Worm (Caenorhabditis elegans) whole organism, young adult: Measurements from ENCODE around the gene C06B3.7.

Experiments used
- B0336.3 ChIP-seq: fragments of 200-800 bp; sonication (Bioruptor generic); IDR thresholded peaks from 2 replicates; pipeline ENCODE4 v1.3.6; 2022; ENCODE audit warnings: missing genetic modification characterization, missing compliant biosample characterization
- C06A6.2 ChIP-seq: fragments of 200-800 bp; sonication (Bioruptor generic); conservative IDR thresholded peaks from 2 replicates; pipeline ENCODE4 v1.3.6; 2022; ENCODE audit warnings: missing genetic modification characterization, missing compliant biosample characterization
- F10E7.11 ChIP-seq: sonication (generic microtip); optimal IDR thresholded peaks from 2 replicates; lab custom pipeline; 2017; ENCODE audit warnings: mild to moderate bottlenecking, missing genetic modification characterization, moderate library complexity, missing compliant biosample characterization
- F22D6.2 ChIP-seq: sonication (generic microtip); optimal IDR thresholded peaks from 2 replicates; lab custom pipeline; 2016; ENCODE audit warnings: mild to moderate bottlenecking, missing genetic modification characterization, missing compliant biosample characterization
- F33H1.4 ChIP-seq: fragments of 200-800 bp; sonication (Bioruptor generic); IDR thresholded peaks from 2 replicates; pipeline ENCODE4 v1.3.6; 2022; ENCODE audit warnings: missing genetic modification reagents, missing genetic modification characterization, missing compliant biosample characterization
- F37B4.10 ChIP-seq: fragments of 200-800 bp; sonication (Bioruptor generic); IDR thresholded peaks from 2 replicates; pipeline ENCODE4 v1.3.6; 2022; ENCODE audit warnings: missing genetic modification characterization, missing compliant biosample characterization
- F52B5.7 ChIP-seq: sonication (generic microtip); optimal IDR thresholded peaks from 2 replicates; lab custom pipeline; 2016; ENCODE audit warnings: mild to moderate bottlenecking, missing genetic modification characterization, missing compliant biosample characterization
- K11D2.4 ChIP-seq: fragments of 200-800 bp; sonication (Bioruptor generic); IDR thresholded peaks from 2 replicates; pipeline ENCODE4 v1.3.6; 2022; ENCODE audit warnings: missing genetic modification reagents, missing genetic modification characterization, missing compliant biosample characterization
- Y56A3A.18 ChIP-seq: fragments of 200-800 bp; sonication (Bioruptor generic); IDR thresholded peaks from 2 replicates; pipeline ENCODE4 v1.3.6; 2022; ENCODE audit warnings: missing genetic modification reagents, missing genetic modification characterization, missing compliant biosample characterization
- Y79H2A.3 ChIP-seq: fragments of 200-800 bp; sonication (Bioruptor generic); conservative IDR thresholded peaks from 2 replicates; pipeline ENCODE4 v1.3.6; 2022; ENCODE audit warnings: missing genetic modification reagents, missing genetic modification characterization, missing compliant biosample characterization
- akir-1 ChIP-seq: fragments of 200-800 bp; sonication (Bioruptor generic); optimal IDR thresholded peaks from 2 replicates; lab custom pipeline; 2018; ENCODE audit warnings: mild to moderate bottlenecking, missing genetic modification characterization, moderate library complexity, missing compliant biosample characterization
- ama-1 ChIP-seq, 3 experiments: fragments of 150-350 bp in 1 of 3; sonication (generic microtip) in 2 of 3; optimal IDR thresholded peaks; 2 replicates each; lab custom pipeline; 2014 to 2018; ENCODE audit warnings: missing biosample characterization in 2 of 3, missing genetic modification characterization in 2 of 3, missing genetic modification reagents in 2 of 3
- aptf-2 ChIP-seq: fragments of 200-800 bp; sonication (Bioruptor generic); conservative IDR thresholded peaks from 2 replicates; pipeline ENCODE4 v1.3.6; 2022; ENCODE audit warnings: missing genetic modification reagents, missing genetic modification characterization, missing compliant biosample characterization
- aptf-3 ChIP-seq: fragments of 200-800 bp; sonication (Bioruptor generic); IDR thresholded peaks from 2 replicates; pipeline ENCODE4 v1.3.6; 2022; ENCODE audit warnings: missing genetic modification characterization, missing compliant biosample characterization
- attf-3 ChIP-seq: fragments of 200-800 bp; sonication (Bioruptor generic); conservative IDR thresholded peaks from 2 replicates; pipeline ENCODE4 v1.3.6; 2022; ENCODE audit warnings: missing genetic modification reagents, missing genetic modification characterization, missing compliant biosample characterization
- attf-6 ChIP-seq: fragments of 200-800 bp; sonication (Bioruptor generic); IDR thresholded peaks from 2 replicates; pipeline ENCODE4 v1.3.6; 2022; ENCODE audit warnings: missing genetic modification reagents, missing genetic modification characterization, missing compliant biosample characterization
- bed-1 ChIP-seq: fragments of 200-800 bp; sonication (Bioruptor generic); IDR thresholded peaks from 2 replicates; pipeline ENCODE4 v1.3.6; 2022; ENCODE audit warnings: missing genetic modification reagents, missing genetic modification characterization, missing compliant biosample characterization
- cebp-2 ChIP-seq: fragments of 200-800 bp; sonication (Bioruptor generic); IDR thresholded peaks from 2 replicates; pipeline ENCODE4 v1.3.6; 2022; ENCODE audit warnings: missing genetic modification characterization, missing compliant biosample characterization
- ceh-58 ChIP-seq: fragments of 200-800 bp; sonication (Bioruptor generic); IDR thresholded peaks from 2 replicates; pipeline ENCODE4 v1.3.6; 2022; ENCODE audit warnings: missing genetic modification characterization, missing compliant biosample characterization
- ceh-79 ChIP-seq: sonication (generic microtip); optimal IDR thresholded peaks from 2 replicates; lab custom pipeline; 2017; ENCODE audit warnings: mild to moderate bottlenecking, missing genetic modification characterization, missing compliant biosample characterization
- chd-7 ChIP-seq: sonication (generic microtip); optimal IDR thresholded peaks from 2 replicates; lab custom pipeline; 2016; ENCODE audit warnings: mild to moderate bottlenecking, missing genetic modification characterization, moderate library complexity, missing compliant biosample characterization
- die-1 ChIP-seq: sonication (generic microtip); optimal IDR thresholded peaks from 2 replicates; lab custom pipeline; 2016; ENCODE audit warnings: missing genotype, mild to moderate bottlenecking, missing genetic modification characterization, missing compliant biosample characterization
- egrh-3 ChIP-seq: fragments of 200-800 bp; sonication (Bioruptor generic); IDR thresholded peaks from 2 replicates; pipeline ENCODE4 v1.3.6; 2022; ENCODE audit warnings: missing genetic modification reagents, missing genetic modification characterization, missing compliant biosample characterization
- ets-4 ChIP-seq: fragments of 200-800 bp; sonication (Bioruptor generic); optimal IDR thresholded peaks from 2 replicates; lab custom pipeline; 2018; ENCODE audit warnings: mild to moderate bottlenecking, missing genetic modification characterization, missing compliant biosample characterization
- fkh-3 ChIP-seq: sonication (generic microtip); optimal IDR thresholded peaks from 2 replicates; lab custom pipeline; 2016; ENCODE audit warnings: mild to moderate bottlenecking, missing genetic modification characterization, missing compliant biosample characterization
- him-1 ChIP-seq: sonication (generic microtip); optimal IDR thresholded peaks from 2 replicates; lab custom pipeline; 2016; ENCODE audit warnings: missing genotype, missing genetic modification reagents, missing genetic modification characterization, missing compliant biosample characterization
- hlh-12 ChIP-seq: sonication (generic microtip); optimal IDR thresholded peaks from 2 replicates; lab custom pipeline; 2016; ENCODE audit warnings: missing genetic modification characterization, missing compliant biosample characterization
- lag-1 ChIP-seq: fragments of 200-800 bp; sonication (Bioruptor generic); IDR thresholded peaks from 2 replicates; pipeline ENCODE4 v1.3.6; 2022; ENCODE audit warnings: missing genetic modification reagents, missing genetic modification characterization, missing compliant biosample characterization
- let-526 ChIP-seq: fragments of 200-800 bp; sonication (Bioruptor generic); IDR thresholded peaks from 2 replicates; pipeline ENCODE4 v1.3.6; 2022; ENCODE audit warnings: missing genetic modification reagents, missing genetic modification characterization, missing compliant biosample characterization
- lin-35 ChIP-seq, 3 experiments: fragments of 150-350 bp in 2 of 3; sonication (generic microtip) in 1 of 3; optimal IDR thresholded peaks; 2 replicates each; lab custom pipeline; 2014 to 2018; ENCODE audit warnings: missing biosample characterization in 3 of 3, missing genetic modification characterization in 3 of 3, missing genetic modification reagents in 3 of 3
- lsl-1 ChIP-seq: fragments of 200-800 bp; sonication (Bioruptor generic); optimal IDR thresholded peaks from 2 replicates; lab custom pipeline; 2018; ENCODE audit warnings: mild to moderate bottlenecking, missing genetic modification characterization, moderate library complexity, missing compliant biosample characterization
- mes-4 ChIP-seq: sonication (generic microtip); optimal IDR thresholded peaks from 2 replicates; lab custom pipeline; 2016; ENCODE audit warnings: missing genotype, missing genetic modification characterization, missing compliant biosample characterization
- nfya-1 ChIP-seq: sonication (generic microtip); optimal IDR thresholded peaks from 2 replicates; lab custom pipeline; 2017; ENCODE audit warnings: antibody characterized with exemption, missing compliant biosample characterization, missing genetic modification characterization, borderline replicate concordance; ENCODE audit not compliant: insufficient read depth
- nhr-179 ChIP-seq: sonication (generic microtip); optimal IDR thresholded peaks from 2 replicates; lab custom pipeline; 2016; ENCODE audit warnings: mild to moderate bottlenecking, missing genetic modification characterization, missing compliant biosample characterization
- nhr-90 ChIP-seq: sonication (generic microtip); optimal IDR thresholded peaks from 2 replicates; lab custom pipeline; 2016; ENCODE audit warnings: missing genotype, mild to moderate bottlenecking, missing genetic modification characterization, missing compliant biosample characterization
- rcor-1 ChIP-seq: fragments of 200-800 bp; sonication (Bioruptor generic); IDR thresholded peaks from 2 replicates; pipeline ENCODE4 v1.3.6; 2022; ENCODE audit warnings: missing genetic modification reagents, missing genetic modification characterization, missing compliant biosample characterization
- snpc-3.4 ChIP-seq: sonication (generic microtip); optimal IDR thresholded peaks from 2 replicates; lab custom pipeline; 2017; ENCODE audit warnings: missing genetic modification characterization, mild to moderate bottlenecking, missing compliant biosample characterization, antibody characterized with exemption, moderate library complexity, missing genotype, missing genetic modification reagents
- snpc-4 ChIP-seq, 5 experiments: fragments of 150-350 bp in 1 of 5; sonication (generic microtip) in 4 of 5; optimal IDR thresholded peaks; 2 replicates each; lab custom pipeline; 2014 to 2018; ENCODE audit warnings: missing genetic modification characterization in 5 of 5, missing biosample characterization in 3 of 5, antibody characterized with exemption in 2 of 5, mild to moderate bottlenecking in 2 of 5, missing compliant biosample characterization in 2 of 5, missing genotype in 2 of 5, moderate library complexity in 2 of 5, missing genetic modification reagents in 1 of 5
- tbp1 ChIP-seq: fragments of 200-800 bp; sonication (Bioruptor generic); optimal IDR thresholded peaks from 2 replicates; lab custom pipeline; 2018; ENCODE audit warnings: mild to moderate bottlenecking, missing genetic modification characterization, missing compliant biosample characterization
- tlf-1 ChIP-seq: fragments of 200-800 bp; sonication (Bioruptor generic); optimal IDR thresholded peaks from 2 replicates; lab custom pipeline; 2018; ENCODE audit warnings: mild to moderate bottlenecking, missing genetic modification characterization, missing compliant biosample characterization
- unc-130 ChIP-seq: sonication (generic microtip); optimal IDR thresholded peaks from 2 replicates; lab custom pipeline; 2016; ENCODE audit warnings: missing genetic modification reagents, missing genetic modification characterization, missing compliant biosample characterization
- unc-62 ChIP-seq: fragments of 150-350 bp; optimal IDR thresholded peaks from 2 replicates; lab custom pipeline; 2014; ENCODE audit warnings: missing biosample characterization, missing genetic modification reagents, missing genetic modification characterization
- ztf-25 ChIP-seq: fragments of 200-800 bp; sonication (Bioruptor generic); IDR thresholded peaks from 2 replicates; pipeline ENCODE4 v1.3.6; 2022; ENCODE audit warnings: missing genetic modification reagents, missing genetic modification characterization, missing compliant biosample characterization
- ztf-28 ChIP-seq: fragments of 200-800 bp; sonication (Bioruptor generic); IDR thresholded peaks from 2 replicates; pipeline ENCODE4 v1.3.6; 2022; ENCODE audit warnings: missing genetic modification reagents, missing genetic modification characterization, missing compliant biosample characterization

Gene C06B3.7

ce11 chrV:13920730-13921129 lies 11.2 kb downstream of the C06B3.7 start, which contains the start of gene srx-42:
Gene srx-42 (plus strand): TSS chrV:13921030.
- TF ChIP-seq B0336.3 (GFP tag; lab: Robert Waterston, UW) = no peak
- TF ChIP-seq egrh-3 (GFP tag; lab: Robert Waterston, UW) = no peak
- TF ChIP-seq aptf-3 (GFP tag; lab: Robert Waterston, UW) = no peak
- TF ChIP-seq attf-3 = no peak
- no peak for TF ChIP-seq chd-7 (tag; lab: Kevin White, UChicago)
- no peak for TF ChIP-seq unc-62
- no peak for TF ChIP-seq snpc-3.4
- TF ChIP-seq lag-1 (GFP tag; lab: Robert Waterston, UW) = no peak
- TF ChIP-seq F37B4.10 (GFP tag; lab: Robert Waterston, UW) = no peak
- no peak for TF ChIP-seq aptf-2
- TF ChIP-seq ets-4 (GFP tag; lab: Kevin White, UChicago) = no peak
- TF ChIP-seq ztf-25 (GFP tag; lab: Robert Waterston, UW) = no peak
- TF ChIP-seq tbp1 (GFP tag; lab: Kevin White, UChicago) = no peak
- TF ChIP-seq F52B5.7 (tag; lab: Kevin White, UChicago) = no peak
- no peak for TF ChIP-seq hlh-12
- no peak for TF ChIP-seq Y56A3A.18 (GFP tag; lab: Robert Waterston, UW)
- TF ChIP-seq F33H1.4 (GFP tag; lab: Robert Waterston, UW) = no peak
- TF ChIP-seq him-1 = no peak

- TF ChIP-seq egrh-3 (GFP tag; lab: Robert Waterston, UW) (no peak), nhr-90 (tag; lab: Kevin White, UChicago) (no peak), attf-3 (no peak), fkh-3 (tag; lab: Kevin White, UChicago) (no peak), let-526 (GFP tag; lab: Robert Waterston, UW) (no peak), attf-6 (GFP tag; lab: Robert Waterston, UW) (no peak), ama-1 (optimal IDR thresholded peaks at IDR 0.05; lab: Kevin White, UChicago) (no peak), ama-1 (GFP tag; optimal IDR thresholded peaks at IDR 0.05; lab: Kevin White, UChicago) (no peak), cebp-2 (no peak), lin-35 (GFP tag; optimal IDR thresholded peaks at IDR 0.05; lab: Kevin White, UChicago) (no peak)
These were observed 14.4 kb downstream of the C06B3.7 start, which contains the start of gene srxa-11 for ce11 chrV:13923851-13924250. Gene srxa-11 (plus strand): TSS chrV:13924151.

DNA sequence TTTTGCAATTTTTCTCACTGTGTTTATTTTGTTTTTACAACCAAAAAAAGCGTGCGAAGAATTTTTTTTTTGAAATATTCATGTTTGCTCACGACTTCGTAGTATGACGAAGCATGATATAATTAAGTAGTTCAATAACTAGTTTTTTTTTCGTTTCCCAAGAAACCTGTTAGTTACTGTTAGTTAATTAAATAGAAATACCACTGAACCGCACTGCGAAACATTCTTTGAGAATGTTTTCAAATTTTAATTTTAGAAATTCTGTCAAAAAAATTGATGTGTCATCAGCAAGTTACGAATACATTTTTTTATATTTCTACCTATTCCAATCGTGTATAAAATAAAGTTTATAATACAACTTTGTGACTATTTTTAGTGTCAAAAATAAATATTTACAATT lies 16.9 kb downstream of the C06B3.7 start, which contains the start of gene srxa-12:
Gene srxa-12, plus strand, starts transcription at position 301 of the 400 bp plus-strand sequence.
- TF ChIP-seq F22D6.2 (tag; lab: Kevin White, UChicago) (no peak), snpc-3.4 (no peak), tlf-1 (GFP tag; lab: Kevin White, UChicago) (no peak), lin-35 (GFP tag; optimal IDR thresholded peaks at IDR 0.05; lab: Kevin White, UChicago) (no peak), K11D2.4 (GFP tag; lab: Robert Waterston, UW) (no peak), ztf-28 (GFP tag; lab: Robert Waterston, UW) (no peak), lag-1 (GFP tag; lab: Robert Waterston, UW) (no peak), ceh-79 (tag; lab: Kevin White, UChicago) (no peak)

- TF ChIP-seq fkh-3 (tag; lab: Kevin White, UChicago) (no peak), akir-1 (GFP tag; lab: Kevin White, UChicago) (no peak), mes-4 (no peak), Y79H2A.3 (GFP tag; lab: Robert Waterston, UW) (no peak), nfya-1 (tag; lab: Kevin White, UChicago) (no peak), C06A6.2 (GFP tag; lab: Robert Waterston, UW) (no peak), bed-1 (GFP tag; lab: Robert Waterston, UW) (no peak), snpc-4 (GFP tag; optimal IDR thresholded peaks at IDR 0.05; lab: Kevin White, UChicago) (no peak), snpc-4 (tag; optimal IDR thresholded peaks at IDR 0.05; lab: Kevin White, UChicago) (no peak), ceh-58 (GFP tag; lab: Robert Waterston, UW) (no peak), F10E7.11 (tag; lab: Kevin White, UChicago) (no peak), aptf-3 (GFP tag; lab: Robert Waterston, UW) (no peak), rcor-1 (no peak), nhr-179 (tag; lab: Kevin White, UChicago) (no peak), lsl-1 (GFP tag; lab: Kevin White, UChicago) (no peak), die-1 (tag; lab: Kevin White, UChicago) (no peak), unc-130 (GFP tag; lab: Kevin White, UChicago) (no peak)
These were observed 20.0 kb downstream of the C06B3.7 start, which contains the start of gene srxa-13 for ce11 chrV:13929503-13929902. Gene srxa-13 (plus strand): TSS chrV:13929803.
